Worm (Caenorhabditis elegans): ENCODE measurements around the gene ZC513.2.

DNA sequence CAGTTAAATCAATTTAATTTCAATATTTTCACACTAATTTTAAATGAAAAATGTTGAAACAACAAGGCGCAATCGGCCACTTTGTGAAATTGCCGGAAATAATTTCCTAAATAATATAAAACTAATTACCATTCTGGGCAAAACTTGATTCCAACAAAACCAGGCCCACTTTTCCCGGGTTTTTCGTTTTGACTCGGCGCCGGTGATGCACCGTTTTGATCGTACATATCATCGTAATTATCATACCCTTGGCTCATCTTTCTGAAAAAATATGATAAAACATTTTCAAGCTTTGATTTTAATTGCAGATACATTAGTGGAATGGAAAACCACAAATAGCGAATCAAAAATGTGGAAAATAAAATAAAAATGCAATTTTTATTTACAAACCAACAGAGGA, 42.2 kb upstream of the ZC513.2 start, which contains the start of gene rpb-9:
- TF ChIP-seq zip-4 (GFP tag; optimal IDR thresholded peaks at IDR 0.05) (no peak), ama-1 (optimal IDR thresholded peaks at IDR 0.05) (no peak), fos-1 (tag; optimal IDR thresholded peaks at IDR 0.05) (no peak), skn-1 (tag; optimal IDR thresholded peaks at IDR 0.05) (no peak), ceh-63 (GFP tag; optimal IDR thresholded peaks at IDR 0.05) (no peak), snpc-4 (tag; optimal IDR thresholded peaks at IDR 0.05) (no peak), efl-1 (optimal IDR thresholded peaks at IDR 0.05) (no peak), efl-1 (GFP tag; optimal IDR thresholded peaks at IDR 0.05 in 1 of 2) (peak in 1 of 2 experiments; percentile 36), unc-62 (GFP tag; optimal IDR thresholded peaks at IDR 0.05) (no peak)

Data from whole organism, L1 larva.